Fruit fly (Drosophila melanogaster): Measurements from ENCODE around the gene ArgRS.
A peak's percentile ranks its signal among the peaks of the same experiment; 100 is the strongest.

ArgRS gene

dm6 chrX:15889780-15890608, 46.0 kb upstream of the ArgRS start, which contains the start of the genes MSBP and CG15916 (continued):
- peak; percentile 33; the same call in 1 of the 2 replicates for TF ChIP-seq esg (GFP tag; conservative IDR thresholded peaks at IDR 0.05)
- no peak for TF ChIP-seq CG10321 (GFP tag; IDR thresholded peaks at IDR 0.05)
- TF ChIP-seq Ptx1 (GFP tag; IDR thresholded peaks at IDR 0.05) = peak; percentile 27; the same call in 1 of the 2 replicates
- peak; percentile 55 for TF ChIP-seq slbo (GFP tag; IDR thresholded peaks at IDR 0.05)
- TF ChIP-seq CG1602 (GFP tag; optimal IDR thresholded peaks at IDR 0.05) = peak; percentile 13
- TF ChIP-seq Hr51 (GFP tag; optimal IDR thresholded peaks at IDR 0.05) = peak in 1 of 2 experiments; percentile 20
- TF ChIP-seq Sry-δ (GFP tag; optimal IDR thresholded peaks at IDR 0.05) = peak; percentile 68
- TF ChIP-seq Elba2 (GFP tag; optimal IDR thresholded peaks at IDR 0.05) = peak; percentile 13
- peak; percentile 27 for TF ChIP-seq CG10979 (tag; optimal IDR thresholded peaks at IDR 0.05)
- TF ChIP-seq Lhr (GFP tag; optimal IDR thresholded peaks at IDR 0.05) = peak; percentile 29
- TF ChIP-seq Meics (GFP tag; optimal IDR thresholded peaks at IDR 0.05) = peak; percentile 45
- peak; percentile 61 for TF ChIP-seq Dref (GFP tag; IDR thresholded peaks at IDR 0.05)
- TF ChIP-seq CG18619 (GFP tag; optimal IDR thresholded peaks at IDR 0.05) = peak; percentile 27
- TF ChIP-seq CG2678 (tag; optimal IDR thresholded peaks at IDR 0.05) = peak; percentile 58
- TF ChIP-seq vvl (GFP tag; IDR thresholded peaks at IDR 0.05) = 0 out of 2 replicates have a peak, but pooled peaks have one; percentile 18
- TF ChIP-seq CG17361 (GFP tag; IDR thresholded peaks at IDR 0.05) = peak; percentile 74; the same call in 1 of the 3 replicates
- peak; percentile 32; the same call in 1 of the 2 replicates for TF ChIP-seq CG3847 (GFP tag; IDR thresholded peaks at IDR 0.05)
- peak; percentile 59; the same call in 1 of the 2 replicates for TF ChIP-seq CG31441 (GFP tag; IDR thresholded peaks at IDR 0.05)
- TF ChIP-seq nerfin-1 (tag; optimal IDR thresholded peaks at IDR 0.05) = no peak
- peak; percentile 38 for TF ChIP-seq ind (GFP tag; optimal IDR thresholded peaks at IDR 0.05)
- TF ChIP-seq nmo (GFP tag; optimal IDR thresholded peaks at IDR 0.05) = peak; percentile 70
- peak; percentile 20; the same call in 1 of the 2 replicates for TF ChIP-seq CG7372 (GFP tag; IDR thresholded peaks at IDR 0.05)
- TF ChIP-seq CG2116 (GFP tag; optimal IDR thresholded peaks at IDR 0.05) = peak; percentile 38
- TF ChIP-seq vnd (GFP tag; IDR thresholded peaks at IDR 0.05; ENCODE audit: partially characterized antibody) = no peak
- peak; percentile 59 for TF ChIP-seq CG17802 (tag; optimal IDR thresholded peaks at IDR 0.05)
- peak; percentile 64 for TF ChIP-seq row (GFP tag; IDR thresholded peaks at IDR 0.05)
- TF ChIP-seq lilli (GFP tag; optimal IDR thresholded peaks at IDR 0.05) = peak; percentile 7
- peak in 2 of 3 experiments; percentile 44 to 85 for TF ChIP-seq lola (GFP tag; optimal IDR thresholded peaks at IDR 0.05)
- TF ChIP-seq MBD-R2 (GFP tag; IDR thresholded peaks at IDR 0.05) = peak; percentile 11; the same call in 1 of the 2 replicates
- peak; percentile 62 for TF ChIP-seq gem (tag; optimal IDR thresholded peaks at IDR 0.05)
- TF ChIP-seq CG1603 (tag; optimal IDR thresholded peaks at IDR 0.05) = peak; percentile 12
- TF ChIP-seq D19A (tag; optimal IDR thresholded peaks at IDR 0.05) = peak; percentile 1
- TF ChIP-seq kay (GFP tag; optimal IDR thresholded peaks at IDR 0.05) = no peak
- TF ChIP-seq z (GFP tag; IDR thresholded peaks at IDR 0.05) = no peak
- peak; percentile 43 for TF ChIP-seq fd96Cb (tag; optimal IDR thresholded peaks at IDR 0.05)
- TF ChIP-seq CG15269 (tag; optimal IDR thresholded peaks at IDR 0.05) = peak; percentile 15
- TF ChIP-seq CG2120 (GFP tag; optimal IDR thresholded peaks at IDR 0.05) = peak; percentile 41
- TF ChIP-seq klu (GFP tag; IDR thresholded peaks at IDR 0.05) = no peak
- TF ChIP-seq Dip3 (GFP tag; optimal IDR thresholded peaks at IDR 0.05) = peak; percentile 1
- peak; percentile 2 for TF ChIP-seq CG7556 (GFP tag; optimal IDR thresholded peaks at IDR 0.05)
- TF ChIP-seq CG17829 (tag; optimal IDR thresholded peaks at IDR 0.05) = peak; percentile 41
- no peak for TF ChIP-seq ato (GFP tag; IDR thresholded peaks at IDR 0.05; ENCODE audit: partially characterized antibody)
- peak; percentile 14 for TF ChIP-seq Nf-YC (tag; optimal IDR thresholded peaks at IDR 0.05)
- TF ChIP-seq phol (tag; optimal IDR thresholded peaks at IDR 0.05) = peak; percentile 70
- no peak for TF ChIP-seq gro (GFP tag; optimal IDR thresholded peaks at IDR 0.05)
- TF ChIP-seq CG18599 (GFP tag; optimal IDR thresholded peaks at IDR 0.05) = peak; percentile 13
- TF ChIP-seq sens-2 (GFP tag; IDR thresholded peaks at IDR 0.05) = no peak
- no peak for TF ChIP-seq CG17385 (GFP tag; optimal IDR thresholded peaks at IDR 0.05)
